Worm (Caenorhabditis elegans): ENCODE data around the gene F20C5.5.

Gene F20C5.5

ce11 chrIV:8762471-8762870, 7.0 kb downstream of the F20C5.5 start (continued):
- TF ChIP-seq unc-86 (tag; optimal IDR thresholded peaks at IDR 0.05): no peak
- TF ChIP-seq ceh-14 (tag; optimal IDR thresholded peaks at IDR 0.05): no peak
- TF ChIP-seq ceh-2 (tag; optimal IDR thresholded peaks at IDR 0.05): no peak
- peak; percentile 92 for TF ChIP-seq ceh-48 (tag; optimal IDR thresholded peaks at IDR 0.05)
- TF ChIP-seq unc-42 (tag; optimal IDR thresholded peaks at IDR 0.05): peak; percentile 84
- no peak for TF ChIP-seq pax-1 (tag; optimal IDR thresholded peaks at IDR 0.05)

ce11 chrIV:8761896-8762295, 7.5 kb downstream of the F20C5.5 start, which contains the start of the genes F20C5.11 and klp-11:
TSS of gene F20C5.11 (minus strand) at chrIV:8761996.
TSS of gene klp-11 (minus strand) at chrIV:8762066.
- TF ChIP-seq ceh-45 (GFP tag; IDR thresholded peaks at IDR 0.05) (no peak), T23F11.4 (GFP tag; optimal IDR thresholded peaks at IDR 0.05) (no peak), mec-3 (tag; optimal IDR thresholded peaks at IDR 0.05; ENCODE audit: borderline replicate concordance) (no peak), ceh-30 (tag; optimal IDR thresholded peaks at IDR 0.05) (no peak), ceh-2 (tag; optimal IDR thresholded peaks at IDR 0.05) (no peak), elt-4 (tag; optimal IDR thresholded peaks at IDR 0.05) (no peak), ama-1 (optimal IDR thresholded peaks at IDR 0.05) (no peak), ceh-14 (tag; optimal IDR thresholded peaks at IDR 0.05) (no peak), dmd-4 (tag; optimal IDR thresholded peaks at IDR 0.05; ENCODE audit: borderline replicate concordance) (no peak), zip-5 (tag; optimal IDR thresholded peaks at IDR 0.05) (no peak), unc-55 (GFP tag; optimal IDR thresholded peaks at IDR 0.05) (no peak), ref-2 (tag; optimal IDR thresholded peaks at IDR 0.05) (no peak), nfya-1 (tag; optimal IDR thresholded peaks at IDR 0.05) (no peak), C08G9.2 (tag; optimal IDR thresholded peaks at IDR 0.05) (no peak), tbx-2 (tag; optimal IDR thresholded peaks at IDR 0.05) (no peak), hlh-8 (tag; optimal IDR thresholded peaks at IDR 0.05) (no peak)

- TF ChIP-seq ceh-14 (tag; optimal IDR thresholded peaks at IDR 0.05) (peak; percentile 4), ceh-31 (tag; optimal IDR thresholded peaks at IDR 0.05) (peak; percentile 17), ama-1 (optimal IDR thresholded peaks at IDR 0.05) (no peak), nfya-1 (tag; optimal IDR thresholded peaks at IDR 0.05) (peak; percentile 25), pha-2 (tag; optimal IDR thresholded peaks at IDR 0.05) (no peak), unc-42 (tag; optimal IDR thresholded peaks at IDR 0.05) (peak; percentile 35)
Observed at ce11 chrIV:8758620-8759019, 10.8 kb downstream of the F20C5.5 start.

ce11 chrIV:8757729-8758128, 11.7 kb downstream of the F20C5.5 start:
- TF ChIP-seq unc-42 (tag; optimal IDR thresholded peaks at IDR 0.05) (peak; percentile 19), ceh-18 (tag; optimal IDR thresholded peaks at IDR 0.05) (peak; percentile 14), tbx-2 (tag; optimal IDR thresholded peaks at IDR 0.05) (no peak)

ce11 chrIV:8754727-8755126, 14.7 kb downstream of the F20C5.5 start, which contains the start of gene elli-1:
TSS of gene elli-1 (minus strand) at chrIV:8754827.
- TF ChIP-seq pros-1 (tag; optimal IDR thresholded peaks at IDR 0.05) (no peak), lim-6 (tag; optimal IDR thresholded peaks at IDR 0.05) (no peak), unc-3 (GFP tag; conservative IDR thresholded peaks at IDR 0.05) (no peak), unc-3 (tag; optimal IDR thresholded peaks at IDR 0.05) (no peak), ceh-24 (tag; optimal IDR thresholded peaks at IDR 0.05) (no peak), pha-4 (tag; optimal IDR thresholded peaks at IDR 0.05) (no peak), ets-4 (tag; optimal IDR thresholded peaks at IDR 0.05) (no peak)

- TF ChIP-seq pha-2 (tag; optimal IDR thresholded peaks at IDR 0.05) (no peak), ceh-6 (GFP tag; optimal IDR thresholded peaks at IDR 0.05) (no peak), ceh-9 (tag; optimal IDR thresholded peaks at IDR 0.05) (no peak), fax-1 (tag; optimal IDR thresholded peaks at IDR 0.05) (no peak), K02D7.2 (tag; optimal IDR thresholded peaks at IDR 0.05) (no peak), sox-4 (tag; optimal IDR thresholded peaks at IDR 0.05) (no peak), ceh-30 (tag; optimal IDR thresholded peaks at IDR 0.05) (no peak), Y22D7AL.16 (tag; optimal IDR thresholded peaks at IDR 0.05) (no peak), nhr-232 (tag; optimal IDR thresholded peaks at IDR 0.05) (no peak), fkh-10 (GFP tag; optimal IDR thresholded peaks at IDR 0.05) (no peak), T23F11.4 (GFP tag; optimal IDR thresholded peaks at IDR 0.05) (no peak), eyg-1 (tag; optimal IDR thresholded peaks at IDR 0.05) (no peak), che-1 (tag; optimal IDR thresholded peaks at IDR 0.05) (no peak), ceh-18 (tag; optimal IDR thresholded peaks at IDR 0.05) (no peak), ahr-1 (tag; optimal IDR thresholded peaks at IDR 0.05) (no peak), ref-2 (tag; optimal IDR thresholded peaks at IDR 0.05) (no peak), lin-11 (tag; optimal IDR thresholded peaks at IDR 0.05) (no peak)
Observed at ce11 chrIV:8754146-8754545, 15.3 kb downstream of the F20C5.5 start.

Data from whole organism, late embryonic.